Worm (Caenorhabditis elegans): ENCODE data around the gene lam-2.

DNA sequence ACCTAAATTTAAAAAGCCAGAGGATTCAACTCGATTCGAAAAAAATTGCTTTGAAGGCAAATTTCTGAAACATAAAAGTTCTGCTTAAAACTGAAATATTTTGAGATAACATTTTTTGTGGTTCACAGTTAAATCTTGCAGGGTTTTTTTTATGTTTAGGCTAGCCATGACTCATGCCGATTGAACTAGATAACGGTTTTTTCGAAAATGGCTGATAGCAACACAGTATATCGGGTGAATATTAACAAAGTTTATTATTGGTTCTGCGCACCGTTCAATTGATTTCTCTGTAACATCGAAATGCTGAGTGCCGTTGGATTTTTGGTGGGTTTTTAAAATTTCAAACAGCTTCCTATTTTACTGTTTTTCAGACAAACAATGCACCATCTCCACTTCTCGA, 26.3 kb upstream of the lam-2 start, which contains the start of gene F43E12.1:
- no peak for TF ChIP-seq elt-1 (tag; optimal IDR thresholded peaks at IDR 0.05; ENCODE audit: borderline replicate concordance, insufficient read depth)
- no peak for TF ChIP-seq ham-2 (GFP tag; optimal IDR thresholded peaks at IDR 0.05)
- no peak for TF ChIP-seq unc-62 (GFP tag; optimal IDR thresholded peaks at IDR 0.05)
- TF ChIP-seq ceh-43 (GFP tag; optimal IDR thresholded peaks at IDR 0.05), result no peak
- TF ChIP-seq mab-5 (tag; optimal IDR thresholded peaks at IDR 0.05), result no peak
- TF ChIP-seq mep-1 (tag; optimal IDR thresholded peaks at IDR 0.05), result no peak
- TF ChIP-seq elt-3 (tag; optimal IDR thresholded peaks at IDR 0.05), result no peak

All from whole organism, mixed stage, embryonic.